Fruit fly (Drosophila melanogaster): ENCODE data around the gene CG17239.

The CG17239 gene

DNA sequence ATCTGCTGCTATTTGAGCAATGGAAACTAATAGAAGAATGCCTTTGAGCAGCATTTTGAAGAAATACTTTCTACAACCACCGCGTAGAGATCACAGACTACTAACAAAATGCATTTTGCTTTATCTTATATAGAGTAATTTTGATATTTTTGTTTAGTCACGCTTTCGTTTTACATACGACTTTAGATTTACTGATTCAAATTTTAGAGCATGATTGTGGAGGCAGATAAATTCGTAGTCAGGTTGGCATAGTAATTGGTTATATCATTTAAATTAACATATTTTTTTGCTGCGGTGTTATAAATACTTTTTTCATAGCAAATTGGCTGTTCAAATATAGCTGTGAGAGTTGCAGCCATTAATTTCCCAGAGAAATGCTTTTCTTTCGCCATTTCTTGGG lies 16.9 kb upstream of the CG17239 start, which contains the start of gene CG17242:
Gene CG17242, minus strand, starts transcription at position 101 of the 400 bp plus-strand sequence.
- TF ChIP-seq Pif1A (GFP tag; optimal IDR thresholded peaks at IDR 0.05): no peak
- TF ChIP-seq CG34367 (tag; optimal IDR thresholded peaks at IDR 0.05): no peak
- TF ChIP-seq CG9948 (tag; optimal IDR thresholded peaks at IDR 0.05): no peak
- no peak for TF ChIP-seq CG12605 (GFP tag; IDR thresholded peaks at IDR 0.05)
- TF ChIP-seq CG8159 (tag; optimal IDR thresholded peaks at IDR 0.05): no peak
- no peak for TF ChIP-seq rn (GFP tag; IDR thresholded peaks at IDR 0.05)
- no peak for TF ChIP-seq CG10348 (GFP tag; IDR thresholded peaks at IDR 0.05)
- TF ChIP-seq EcR (GFP tag; optimal IDR thresholded peaks at IDR 0.05): no peak
- TF ChIP-seq CG13204 (GFP tag; optimal IDR thresholded peaks at IDR 0.05): no peak
- TF ChIP-seq Pif1B (GFP tag; optimal IDR thresholded peaks at IDR 0.05): no peak
- no peak for TF ChIP-seq D1 (tag; optimal IDR thresholded peaks at IDR 0.05)
- no peak for TF ChIP-seq CG4496 (GFP tag; IDR thresholded peaks at IDR 0.05)
- TF ChIP-seq Ets98B (GFP tag; IDR thresholded peaks at IDR 0.05): no peak
- no peak for TF ChIP-seq fd96Ca (GFP tag; IDR thresholded peaks at IDR 0.05)
- TF ChIP-seq Snoo (tag; optimal IDR thresholded peaks at IDR 0.05): no peak
- no peak for TF ChIP-seq gl (tag; optimal IDR thresholded peaks at IDR 0.05)
- no peak for TF ChIP-seq CG15710 (tag; optimal IDR thresholded peaks at IDR 0.05)
- no peak for TF ChIP-seq CG14655 (GFP tag; optimal IDR thresholded peaks at IDR 0.05)
- TF ChIP-seq CG8301 (tag; optimal IDR thresholded peaks at IDR 0.05): no peak
- TF ChIP-seq CG17806 (tag; optimal IDR thresholded peaks at IDR 0.05): no peak

dm6 chr2L:2265221-2265620 lies 13.1 kb upstream of the CG17239 start, which contains the start of gene CG34049:
Gene CG34049, minus strand, starts transcription at chr2L:2265321.
- TF ChIP-seq CG13204 (GFP tag; optimal IDR thresholded peaks at IDR 0.05) (no peak), CG8159 (tag; optimal IDR thresholded peaks at IDR 0.05) (no peak), CG32121 (GFP tag; IDR thresholded peaks at IDR 0.05) (no peak), EcR (GFP tag; optimal IDR thresholded peaks at IDR 0.05) (no peak), CG34367 (tag; optimal IDR thresholded peaks at IDR 0.05) (no peak)

DNA sequence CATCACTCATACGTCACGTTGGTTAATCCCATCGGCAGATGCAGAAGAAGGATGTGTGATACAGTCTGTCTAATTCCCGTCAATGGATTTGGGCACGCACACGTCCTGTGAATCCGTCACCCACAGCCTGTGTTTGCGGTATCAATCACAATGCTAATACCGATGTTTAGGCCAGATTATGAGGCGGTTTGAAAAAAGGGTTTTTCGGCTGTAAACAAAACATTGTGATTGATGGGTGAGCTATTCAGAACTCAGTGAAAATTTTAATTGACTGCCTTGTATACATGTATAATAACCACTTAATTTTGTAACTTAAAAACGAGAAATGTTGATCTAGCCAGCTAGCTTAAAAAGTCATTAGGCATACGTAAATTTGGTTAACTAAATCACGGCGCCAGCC lies 11.0 kb upstream of the CG17239 start, which contains the start of gene CG4270:
Gene CG4270, plus strand, starts transcription at position 301 of the 400 bp plus-strand sequence.
- TF ChIP-seq Pif1B (GFP tag; optimal IDR thresholded peaks at IDR 0.05) (no peak), CG13204 (GFP tag; optimal IDR thresholded peaks at IDR 0.05) (no peak), CG12605 (GFP tag; IDR thresholded peaks at IDR 0.05) (no peak), CG15710 (tag; optimal IDR thresholded peaks at IDR 0.05) (no peak), D1 (tag; optimal IDR thresholded peaks at IDR 0.05) (no peak), CG9948 (tag; optimal IDR thresholded peaks at IDR 0.05) (no peak), CG14655 (GFP tag; optimal IDR thresholded peaks at IDR 0.05) (no peak), CG8301 (tag; optimal IDR thresholded peaks at IDR 0.05) (no peak), CG32121 (GFP tag; IDR thresholded peaks at IDR 0.05) (no peak), gl (tag; optimal IDR thresholded peaks at IDR 0.05) (no peak), CG4496 (GFP tag; IDR thresholded peaks at IDR 0.05) (no peak), rn (GFP tag; IDR thresholded peaks at IDR 0.05) (no peak), fd96Ca (GFP tag; IDR thresholded peaks at IDR 0.05) (no peak), CG8159 (tag; optimal IDR thresholded peaks at IDR 0.05) (no peak), CG17806 (tag; optimal IDR thresholded peaks at IDR 0.05) (no peak), CG10348 (GFP tag; IDR thresholded peaks at IDR 0.05) (no peak), Snoo (tag; optimal IDR thresholded peaks at IDR 0.05) (no peak)

dm6 chr2L:2254950-2255349 lies 2.8 kb upstream of the CG17239 start, which contains the start of gene Send1:
Gene Send1, minus strand, starts transcription at chr2L:2255050.
- TF ChIP-seq CG8301 (tag; optimal IDR thresholded peaks at IDR 0.05) (no peak), CG10348 (GFP tag; IDR thresholded peaks at IDR 0.05) (no peak), CG4496 (GFP tag; IDR thresholded peaks at IDR 0.05) (no peak), CG17806 (tag; optimal IDR thresholded peaks at IDR 0.05) (no peak), Pif1B (GFP tag; optimal IDR thresholded peaks at IDR 0.05) (no peak), CG15710 (tag; optimal IDR thresholded peaks at IDR 0.05) (no peak), Snoo (tag; optimal IDR thresholded peaks at IDR 0.05) (no peak), CG32121 (GFP tag; IDR thresholded peaks at IDR 0.05) (no peak), D1 (tag; optimal IDR thresholded peaks at IDR 0.05) (no peak), CG14655 (GFP tag; optimal IDR thresholded peaks at IDR 0.05) (no peak), EcR (GFP tag; optimal IDR thresholded peaks at IDR 0.05) (no peak), fd96Ca (GFP tag; IDR thresholded peaks at IDR 0.05) (no peak), CG13204 (GFP tag; optimal IDR thresholded peaks at IDR 0.05) (no peak), Ets98B (GFP tag; IDR thresholded peaks at IDR 0.05) (no peak), Pif1A (GFP tag; optimal IDR thresholded peaks at IDR 0.05) (no peak), CG8159 (tag; optimal IDR thresholded peaks at IDR 0.05) (no peak), rn (GFP tag; IDR thresholded peaks at IDR 0.05) (no peak)

DNA sequence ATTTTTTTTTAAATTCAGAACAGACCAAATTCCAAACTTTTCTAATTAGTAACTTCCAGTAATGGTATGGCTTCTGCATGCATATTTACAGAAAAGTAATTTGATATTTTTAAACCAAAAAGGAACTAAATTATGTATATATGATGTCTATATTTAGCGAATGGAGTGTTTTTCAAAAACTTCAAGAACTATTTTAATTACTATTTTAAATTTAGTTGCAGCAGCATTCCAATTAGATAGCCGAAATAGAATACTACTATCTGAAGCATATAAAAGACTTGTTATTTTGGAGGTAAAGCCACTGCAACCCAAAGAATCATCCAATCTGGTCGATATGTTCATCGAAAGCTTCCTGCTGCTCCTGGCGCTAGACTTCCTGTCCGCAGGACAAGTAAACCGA lies 604 bp upstream of the CG17239 start, which contains the start of gene CG17234:
Gene CG17234, plus strand, starts transcription at position 301 of the 400 bp plus-strand sequence.
- TF ChIP-seq Ets98B (GFP tag; IDR thresholded peaks at IDR 0.05) (no peak), D1 (tag; optimal IDR thresholded peaks at IDR 0.05) (no peak), CG17806 (tag; optimal IDR thresholded peaks at IDR 0.05) (no peak), Snoo (tag; optimal IDR thresholded peaks at IDR 0.05) (no peak), fd96Ca (GFP tag; IDR thresholded peaks at IDR 0.05) (no peak), CG14655 (GFP tag; optimal IDR thresholded peaks at IDR 0.05) (no peak), CG8159 (tag; optimal IDR thresholded peaks at IDR 0.05) (no peak), EcR (GFP tag; optimal IDR thresholded peaks at IDR 0.05) (no peak), gl (tag; optimal IDR thresholded peaks at IDR 0.05) (no peak), CG13204 (GFP tag; optimal IDR thresholded peaks at IDR 0.05) (no peak), CG12605 (GFP tag; IDR thresholded peaks at IDR 0.05) (no peak), Pif1A (GFP tag; optimal IDR thresholded peaks at IDR 0.05) (no peak), CG9948 (tag; optimal IDR thresholded peaks at IDR 0.05) (no peak), CG32121 (GFP tag; IDR thresholded peaks at IDR 0.05) (no peak)

dm6 chr2L:2251175-2251574 lies 966 bp downstream of the CG17239 start, which contains the start of gene Ser12:
Gene Ser12, minus strand, starts transcription at chr2L:2251275.
- no peak for TF ChIP-seq CG4496 (GFP tag; IDR thresholded peaks at IDR 0.05)
- TF ChIP-seq Snoo (tag; optimal IDR thresholded peaks at IDR 0.05): no peak
- TF ChIP-seq D1 (tag; optimal IDR thresholded peaks at IDR 0.05): no peak
- TF ChIP-seq CG15710 (tag; optimal IDR thresholded peaks at IDR 0.05): no peak
- TF ChIP-seq CG17806 (tag; optimal IDR thresholded peaks at IDR 0.05): no peak
- TF ChIP-seq CG13204 (GFP tag; optimal IDR thresholded peaks at IDR 0.05): no peak
- TF ChIP-seq Pif1B (GFP tag; optimal IDR thresholded peaks at IDR 0.05): no peak
- TF ChIP-seq CG14655 (GFP tag; optimal IDR thresholded peaks at IDR 0.05): no peak
- no peak for TF ChIP-seq fd96Ca (GFP tag; IDR thresholded peaks at IDR 0.05)
- no peak for TF ChIP-seq CG10348 (GFP tag; IDR thresholded peaks at IDR 0.05)
- no peak for TF ChIP-seq CG8159 (tag; optimal IDR thresholded peaks at IDR 0.05)
- TF ChIP-seq rn (GFP tag; IDR thresholded peaks at IDR 0.05): no peak
- no peak for TF ChIP-seq Ets98B (GFP tag; IDR thresholded peaks at IDR 0.05)

Data from whole organism, pupa.